Fruit fly (Drosophila melanogaster) whole organism, embryonic: ENCODE data around the gene Lamtor4.

ENCODE experiments used
- BEAF-32 ChIP-seq: fragments of 200-800 bp; sonication (Bioruptor generic); optimal IDR thresholded peaks from 3 replicates; lab custom pipeline; 2017; ENCODE audit warnings: missing biosample characterization, missing genetic modification characterization, mild to moderate bottlenecking, moderate library complexity, missing genetic modification reagents
- C15 ChIP-seq: fragments of 200-800 bp; sonication (Bioruptor generic); IDR thresholded peaks from 3 replicates; pipeline ENCODE4 v1.3.6; 2022; ENCODE audit warnings: missing biosample characterization, missing genetic modification characterization
- CG10431 ChIP-seq: fragments of 200-800 bp; sonication (Bioruptor generic); optimal IDR thresholded peaks from 3 replicates; lab custom pipeline; 2018; ENCODE audit warnings: missing biosample characterization, mild to moderate bottlenecking, missing genetic modification characterization
- CG14441 ChIP-seq: fragments of 200-800 bp; sonication (Bioruptor generic); IDR thresholded peaks from 2 replicates; pipeline ENCODE4 v1.3.6; 2022; ENCODE audit warnings: missing biosample characterization, missing genetic modification characterization
- CG14710 ChIP-seq: fragments of 200-800 bp; sonication (Bioruptor generic); optimal IDR thresholded peaks from 3 replicates; lab custom pipeline; 2019; ENCODE audit warnings: missing biosample characterization, mild to moderate bottlenecking, missing genetic modification characterization, moderate library complexity
- CG2199 ChIP-seq: fragments of 200-800 bp; sonication (Bioruptor generic); IDR thresholded peaks from 3 replicates; pipeline ENCODE4 v1.3.6; 2022; ENCODE audit warnings: missing biosample characterization, missing genetic modification characterization
- CG2678 ChIP-seq: fragments of 200-800 bp; sonication (Bioruptor generic); optimal IDR thresholded peaks from 3 replicates; lab custom pipeline; 2019; ENCODE audit warnings: missing biosample characterization, mild to moderate bottlenecking, missing genetic modification characterization, moderate library complexity
- CG31388 ChIP-seq: fragments of 200-800 bp; sonication (Bioruptor generic); optimal IDR thresholded peaks from 2 replicates; lab custom pipeline; 2016; ENCODE audit warnings: missing biosample characterization, missing genetic modification characterization
- CG32532 ChIP-seq: fragments of 200-800 bp; sonication (Bioruptor generic); IDR thresholded peaks from 2 replicates; pipeline ENCODE4 v1.3.6; 2022; ENCODE audit warnings: missing biosample characterization, missing genetic modification characterization
- CG3407 ChIP-seq: fragments of 200-800 bp; sonication (Bioruptor generic); optimal IDR thresholded peaks from 2 replicates; lab custom pipeline; 2018; ENCODE audit warnings: missing biosample characterization, mild to moderate bottlenecking, missing genetic modification characterization
- CG4424 ChIP-seq: fragments of 200-800 bp; sonication (Bioruptor generic); optimal IDR thresholded peaks from 3 replicates; lab custom pipeline; 2016; ENCODE audit warnings: missing biosample characterization, missing genetic modification characterization
- CG4854 ChIP-seq: fragments of 200-800 bp; sonication (Bioruptor generic); optimal IDR thresholded peaks from 2 replicates; lab custom pipeline; 2016; ENCODE audit warnings: missing biosample characterization, missing genetic modification characterization, inconsistent platforms
- CG6175 ChIP-seq: fragments of 200-800 bp; sonication (Bioruptor generic); IDR thresholded peaks from 3 replicates; pipeline ENCODE4 v1.3.6; 2022; ENCODE audit warnings: missing biosample characterization, missing genetic modification characterization
- CG6765 ChIP-seq: fragments of 200-800 bp; sonication (Bioruptor generic); optimal IDR thresholded peaks from 3 replicates; lab custom pipeline; 2017; ENCODE audit warnings: missing biosample characterization, mild to moderate bottlenecking, missing genetic modification characterization
- CG9817 ChIP-seq: fragments of 200-800 bp; sonication (Bioruptor generic); optimal IDR thresholded peaks from 2 replicates; lab custom pipeline; 2018; ENCODE audit warnings: missing biosample characterization, mild to moderate bottlenecking, missing genetic modification characterization, moderate library complexity
- Camta ChIP-seq: fragments of 200-800 bp; sonication (Bioruptor generic); optimal IDR thresholded peaks from 2 replicates; lab custom pipeline; 2016; ENCODE audit warnings: missing biosample characterization, missing genetic modification characterization
- D19A ChIP-seq: fragments of 200-800 bp; optimal IDR thresholded peaks from 3 replicates; lab custom pipeline; 2019; ENCODE audit warnings: missing biosample characterization, mild to moderate bottlenecking, missing genetic modification characterization, moderate library complexity
- Dbx ChIP-seq: fragments of 200-800 bp; sonication (Bioruptor generic); IDR thresholded peaks from 3 replicates; pipeline ENCODE4 v1.3.6; 2022; ENCODE audit warnings: missing biosample characterization, missing genetic modification characterization
- Drgx ChIP-seq: fragments of 200-800 bp; sonication (Bioruptor generic); IDR thresholded peaks from 2 replicates; pipeline ENCODE4 v1.3.6; 2022; ENCODE audit warnings: missing biosample characterization, missing genetic modification characterization
- Fer1 ChIP-seq: fragments of 200-800 bp; sonication (Bioruptor generic); optimal IDR thresholded peaks from 2 replicates; lab custom pipeline; 2017; ENCODE audit warnings: missing biosample characterization, mild to moderate bottlenecking, missing genetic modification characterization
- Fer3 ChIP-seq: fragments of 200-800 bp; sonication (Bioruptor generic); optimal IDR thresholded peaks from 2 replicates; lab custom pipeline; 2018; ENCODE audit warnings: missing biosample characterization, mild to moderate bottlenecking, missing genetic modification characterization, moderate library complexity
- Gsc ChIP-seq: fragments of 200-800 bp; sonication (Bioruptor generic); IDR thresholded peaks from 2 replicates; pipeline ENCODE4 v1.3.6; 2022; ENCODE audit warnings: missing biosample characterization, missing genetic modification characterization
- H2.0 ChIP-seq: fragments of 200-800 bp; sonication (Bioruptor generic); IDR thresholded peaks from 2 replicates; pipeline ENCODE4 v1.3.6; 2022; ENCODE audit warnings: missing biosample characterization, missing genetic modification characterization
- HLH54F ChIP-seq: fragments of 200-800 bp; sonication (Bioruptor generic); optimal IDR thresholded peaks from 3 replicates; lab custom pipeline; 2016; ENCODE audit warnings: missing biosample characterization, missing genetic modification characterization
- Hr3 ChIP-seq: fragments of 200-800 bp; sonication (Bioruptor generic); optimal IDR thresholded peaks from 3 replicates; lab custom pipeline; 2016; ENCODE audit warnings: missing biosample characterization, missing genetic modification characterization
- MBD-R2 ChIP-seq: fragments of 200-800 bp; sonication (Bioruptor generic); IDR thresholded peaks from 2 replicates; pipeline ENCODE4 v1.3.6; 2022; ENCODE audit warnings: missing biosample characterization, missing genetic modification characterization
- Myb ChIP-seq: fragments of 200-800 bp; sonication (Bioruptor generic); optimal IDR thresholded peaks from 2 replicates; lab custom pipeline; 2016; ENCODE audit warnings: missing biosample characterization, missing genetic modification characterization
- PHDP ChIP-seq: fragments of 200-800 bp; sonication (Bioruptor generic); optimal IDR thresholded peaks from 3 replicates; lab custom pipeline; 2018; ENCODE audit warnings: missing biosample characterization, mild to moderate bottlenecking, missing genetic modification characterization, moderate library complexity
- Pdp1 ChIP-seq, 2 experiments: fragments of 200-800 bp; sonication (Bioruptor generic); optimal IDR thresholded peaks; 3 replicates each; lab custom pipeline; 2016; ENCODE audit warnings: missing biosample characterization in 2 of 2, missing genetic modification characterization in 2 of 2, mild to moderate bottlenecking in 1 of 2, moderate library complexity in 1 of 2
- Six4 ChIP-seq: fragments of 200-800 bp; sonication (Bioruptor generic); optimal IDR thresholded peaks from 2 replicates; lab custom pipeline; 2016; ENCODE audit warnings: missing biosample characterization, missing genetic modification characterization
- Sox102F ChIP-seq: fragments of 200-800 bp; sonication (Bioruptor generic); optimal IDR thresholded peaks from 2 replicates; lab custom pipeline; 2018; ENCODE audit warnings: missing biosample characterization, mild to moderate bottlenecking, missing genetic modification characterization, moderate library complexity
- Taf1 ChIP-seq: fragments of 200-800 bp; sonication (Bioruptor generic); IDR thresholded peaks from 2 replicates; pipeline ENCODE4 v1.3.6; 2022; ENCODE audit warnings: missing biosample characterization, missing genetic modification characterization
- Usf ChIP-seq: fragments of 200-800 bp; sonication (Bioruptor generic); optimal IDR thresholded peaks from 2 replicates; lab custom pipeline; 2017; ENCODE audit warnings: missing genotype, missing biosample characterization, missing genetic modification characterization
- ara ChIP-seq: fragments of 200-800 bp; sonication (Bioruptor generic); IDR thresholded peaks from 2 replicates; pipeline ENCODE4 v1.3.6; 2022; ENCODE audit warnings: missing biosample characterization, missing genetic modification characterization
- ato ChIP-seq: fragments of 200-800 bp; sonication (Bioruptor generic); IDR thresholded peaks from 2 replicates; pipeline ENCODE4 v1.3.6; 2022; ENCODE audit warnings: missing biosample characterization, missing genetic modification characterization; ENCODE audit not compliant: partially characterized antibody
- az2 ChIP-seq: fragments of 200-800 bp; sonication (Bioruptor generic); optimal IDR thresholded peaks from 3 replicates; lab custom pipeline; 2016; ENCODE audit warnings: missing biosample characterization, missing genetic modification characterization
- croc ChIP-seq: fragments of 200-800 bp; sonication (Bioruptor generic); conservative IDR thresholded peaks from 3 replicates; pipeline ENCODE4 v1.3.6; 2022; ENCODE audit warnings: missing biosample characterization, missing genetic modification characterization
- crol ChIP-seq: fragments of 200-800 bp; sonication (Bioruptor generic); IDR thresholded peaks from 2 replicates; pipeline ENCODE4 v1.3.6; 2022; ENCODE audit warnings: missing biosample characterization, missing genetic modification characterization
- dati ChIP-seq: fragments of 200-800 bp; sonication (Bioruptor generic); IDR thresholded peaks from 2 replicates; pipeline ENCODE4 v1.3.6; 2022; ENCODE audit warnings: missing biosample characterization, missing genetic modification characterization
- dysf ChIP-seq: fragments of 200-800 bp; sonication (Bioruptor generic); IDR thresholded peaks from 3 replicates; pipeline ENCODE4 v1.3.6; 2022; ENCODE audit warnings: missing biosample characterization, missing genetic modification characterization
- lab ChIP-seq: fragments of 200-800 bp; sonication (Bioruptor generic); optimal IDR thresholded peaks from 3 replicates; lab custom pipeline; 2017; ENCODE audit warnings: missing biosample characterization, missing genetic modification characterization, mild to moderate bottlenecking, moderate library complexity, missing genetic modification reagents
- otp ChIP-seq: fragments of 200-800 bp; sonication (Bioruptor generic); IDR thresholded peaks from 3 replicates; pipeline ENCODE4, ENCODE4 v1.3.6; 2022; ENCODE audit warnings: missing biosample characterization, missing genetic modification characterization
- pfk ChIP-seq: fragments of 200-800 bp; sonication (Bioruptor generic); optimal IDR thresholded peaks from 2 replicates; lab custom pipeline; 2018; ENCODE audit warnings: missing biosample characterization, mild to moderate bottlenecking, missing genetic modification characterization, moderate library complexity
- pum ChIP-seq: fragments of 200-800 bp; sonication (Bioruptor generic); optimal IDR thresholded peaks from 2 replicates; lab custom pipeline; 2016; ENCODE audit warnings: missing biosample characterization, missing genetic modification characterization
- sens ChIP-seq: fragments of 200-800 bp; sonication (Bioruptor generic); peaks from one replicate; lab custom pipeline; 2016; ENCODE audit warnings: missing biosample characterization, missing genetic modification characterization
- seq ChIP-seq: fragments of 200-800 bp; sonication (Bioruptor generic); IDR thresholded peaks from 2 replicates; pipeline ENCODE4 v1.3.6; 2022; ENCODE audit warnings: missing biosample characterization, missing genetic modification characterization
- sna ChIP-seq: fragments of 200-800 bp; sonication (Bioruptor generic); IDR thresholded peaks from 2 replicates; pipeline ENCODE4 v1.3.6; 2022; ENCODE audit warnings: missing biosample characterization, missing genetic modification characterization; ENCODE audit not compliant: partially characterized antibody
- tna ChIP-seq: fragments of 200-800 bp; sonication (Bioruptor generic); IDR thresholded peaks from 2 replicates; pipeline ENCODE4 v1.3.6; 2022; ENCODE audit warnings: missing biosample characterization, missing genetic modification characterization; ENCODE audit not compliant: partially characterized antibody
- ttk ChIP-seq: fragments of 200-800 bp; sonication (Bioruptor generic); IDR thresholded peaks from 2 replicates; pipeline ENCODE4 v2.1.2; 2022; ENCODE audit warnings: missing biosample characterization, missing genetic modification characterization

Lamtor4 gene

DNA sequence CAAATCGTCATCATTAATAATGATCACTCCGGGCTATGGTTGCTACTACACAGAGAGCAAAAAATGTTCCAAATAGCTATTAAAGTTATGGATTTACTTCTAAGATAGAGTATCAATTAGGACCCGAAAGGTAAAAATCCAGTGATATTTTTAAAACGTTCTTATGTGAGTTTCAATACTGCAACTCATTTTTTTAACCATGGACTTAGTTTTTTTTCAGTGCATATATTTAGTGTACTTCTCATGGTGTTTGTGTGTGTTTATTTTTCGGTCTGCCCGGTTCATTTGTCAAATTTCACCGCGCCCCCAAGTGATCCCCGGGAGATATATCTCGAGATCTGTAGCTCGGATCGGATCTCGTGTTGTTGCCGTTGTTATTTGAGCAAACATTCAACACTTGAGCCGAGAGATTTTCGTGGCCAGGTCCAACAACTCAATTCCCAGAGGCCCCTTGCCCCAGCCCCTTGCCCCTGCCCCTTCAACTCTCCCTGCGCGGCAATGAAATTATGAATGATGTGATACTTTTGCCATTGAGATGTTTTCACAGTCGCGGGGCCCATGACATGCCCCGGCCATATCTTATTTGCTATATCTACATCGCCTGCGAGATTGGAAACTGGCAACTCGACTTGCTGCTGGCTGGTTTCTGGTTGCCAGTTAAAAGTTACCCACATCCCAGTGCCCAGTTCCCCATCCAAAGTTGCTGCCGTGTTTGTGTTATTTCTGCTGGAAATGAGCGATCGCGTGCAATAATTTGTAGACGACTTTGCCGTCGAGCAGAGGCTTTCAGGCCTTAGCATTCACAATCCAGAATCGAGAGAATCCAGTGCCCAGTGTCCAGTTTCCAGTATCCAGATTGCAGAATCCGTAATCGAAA is 34.0 kb upstream of the Lamtor4 start (continued):
- TF ChIP-seq Dbx (no peak), sens (peak; percentile 95), lab (GFP tag; lab: Kevin White, UChicago) (peak; percentile 37), Fer1 (GFP tag; lab: Kevin White, UChicago) (no peak), ttk (GFP tag; lab: Robert Waterston, UW) (peak; percentile 48; the same call in 1 of the 2 replicates), Sox102F (GFP tag; lab: Kevin White, UChicago) (peak; percentile 76), Hr3 (peak; percentile 67), CG31388 (GFP tag; lab: Kevin White, UChicago) (no peak), CG32532 (GFP tag; lab: Robert Waterston, UW) (no peak), CG2199 (no peak), C15 (GFP tag; lab: Robert Waterston, UW) (no peak), CG10431 (GFP tag; lab: Kevin White, UChicago) (no peak), MBD-R2 (GFP tag; lab: Robert Waterston, UW) (no peak), ara (GFP tag; lab: Robert Waterston, UW) (peak; percentile 67), Myb (GFP tag; lab: Kevin White, UChicago) (no peak), az2 (peak; percentile 76), otp (GFP tag; lab: Robert Waterston, UW) (peak; percentile 83), Usf (GFP tag; lab: Kevin White, UChicago) (peak; percentile 62), tna (GFP tag; lab: Robert Waterston, UW) (no peak), D19A (tag; lab: Kevin White, UChicago) (peak; percentile 87), sna (GFP tag; lab: Robert Waterston, UW) (no peak), PHDP (peak; percentile 63), ato (GFP tag; lab: Robert Waterston, UW) (no peak), CG4424 (GFP tag; lab: Kevin White, UChicago) (peak; percentile 47), CG2678 (tag; lab: Kevin White, UChicago) (peak; percentile 73), CG9817 (no peak), CG6765 (GFP tag; lab: Kevin White, UChicago) (no peak), CG3407 (GFP tag; lab: Kevin White, UChicago) (peak; percentile 8), Taf1 (GFP tag; lab: Robert Waterston, UW) (no peak), pum (no peak), CG4854 (GFP tag; lab: Kevin White, UChicago) (peak; percentile 32), seq (GFP tag; lab: Robert Waterston, UW) (no peak), Camta (GFP tag; lab: Kevin White, UChicago) (peak; percentile 49), Six4 (peak; percentile 68), croc (GFP tag; lab: Robert Waterston, UW) (peak; percentile 69), H2.0 (peak; percentile 41; the same call in 1 of the 2 replicates), pfk (GFP tag; lab: Kevin White, UChicago) (no peak), CG14710 (tag; lab: Kevin White, UChicago) (peak; percentile 82), Pdp1 (GFP tag; optimal IDR thresholded peaks at IDR 0.05; lab: Kevin White, UChicago) (peak in 1 of 2 experiments; percentile 75), CG6175 (peak; percentile 42; the same call in 1 of the 3 replicates), dysf (GFP tag; lab: Robert Waterston, UW) (0 out of 3 replicates have a peak, but pooled peaks have one; percentile 36), Drgx (GFP tag; lab: Robert Waterston, UW) (no peak), CG14441 (GFP tag; lab: Robert Waterston, UW) (0 out of 2 replicates have a peak, but pooled peaks have one; percentile 10), Fer3 (tag; lab: Kevin White, UChicago) (peak; percentile 46), Gsc (0 out of 2 replicates have a peak, but pooled peaks have one; percentile 16), dati (GFP tag; lab: Robert Waterston, UW) (no peak), BEAF-32 (GFP tag; lab: Kevin White, UChicago) (no peak), HLH54F (GFP tag; lab: Kevin White, UChicago) (peak; percentile 3), crol (GFP tag; lab: Robert Waterston, UW) (peak; percentile 81)
